Fruit fly (Drosophila melanogaster): ENCODE results near the gene CG13082.
A peak's percentile ranks its signal among the peaks of the same experiment; 100 is the strongest.

Gene CG13082

DNA sequence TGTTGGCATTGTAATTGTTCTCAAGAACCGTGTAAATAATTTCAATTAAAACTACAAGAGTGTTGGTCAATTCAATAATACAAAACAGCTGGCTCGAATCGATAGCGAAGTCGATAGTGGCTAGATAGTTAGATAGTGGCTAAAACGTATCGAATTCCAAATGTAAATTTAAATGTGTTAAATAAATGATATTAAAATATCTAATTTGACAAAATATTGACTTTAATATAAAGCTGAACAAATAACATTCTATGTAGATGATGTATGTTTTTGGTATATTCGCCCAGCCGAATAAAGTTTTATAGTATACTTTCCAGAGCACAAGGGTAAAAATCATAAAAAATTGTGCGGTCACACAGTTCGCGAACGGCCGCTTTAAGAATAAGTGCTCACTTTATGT lies 11.9 kb upstream of the CG13082 start, which contains the start of the genes Dpm1 and CG10137 (continued):
- TF ChIP-seq Nf-YC (tag; optimal IDR thresholded peaks at IDR 0.05): peak; percentile 7
- no peak for TF ChIP-seq dysf (GFP tag; IDR thresholded peaks at IDR 0.05)
- no peak for TF ChIP-seq mirr (GFP tag; optimal IDR thresholded peaks at IDR 0.05)
- TF ChIP-seq caup (GFP tag; optimal IDR thresholded peaks at IDR 0.05; ENCODE audit: severe bottlenecking): no peak
- TF ChIP-seq CG34224 (GFP tag; IDR thresholded peaks at IDR 0.05; ENCODE audit: partially characterized antibody): peak; percentile 75
- TF ChIP-seq CG3995 (GFP tag; optimal IDR thresholded peaks at IDR 0.05): peak; percentile 41
- no peak for TF ChIP-seq CG13775 (GFP tag; optimal IDR thresholded peaks at IDR 0.05)
- TF ChIP-seq Atf3 (GFP tag; optimal IDR thresholded peaks at IDR 0.05): no peak
- TF ChIP-seq Opbp (GFP tag; IDR thresholded peaks at IDR 0.05; ENCODE audit: partially characterized antibody): peak; percentile 78
- TF ChIP-seq Atf6 (GFP tag; IDR thresholded peaks at IDR 0.05): no peak
- TF ChIP-seq Doc3 (GFP tag; IDR thresholded peaks at IDR 0.05; ENCODE audit: partially characterized antibody): peak; percentile 77
- peak; percentile 5 for TF ChIP-seq sug (tag; optimal IDR thresholded peaks at IDR 0.05)
- peak; percentile 67 for TF ChIP-seq gsb-n (tag; optimal IDR thresholded peaks at IDR 0.05)
- TF ChIP-seq phol (tag; optimal IDR thresholded peaks at IDR 0.05): peak; percentile 36
- peak; percentile 15 for TF ChIP-seq CG17186 (GFP tag; optimal IDR thresholded peaks at IDR 0.05)
- no peak for TF ChIP-seq CG10654 (GFP tag; optimal IDR thresholded peaks at IDR 0.05)
- TF ChIP-seq CG10147 (GFP tag; optimal IDR thresholded peaks at IDR 0.05): peak; percentile 12
- no peak for TF ChIP-seq scrt (GFP tag; optimal IDR thresholded peaks at IDR 0.05)
- no peak for TF ChIP-seq Tbp (GFP tag; optimal IDR thresholded peaks at IDR 0.05)
- peak; percentile 55 for TF ChIP-seq Dp (GFP tag; optimal IDR thresholded peaks at IDR 0.05)
- TF ChIP-seq cg (GFP tag; optimal IDR thresholded peaks at IDR 0.05): peak; percentile 0
- peak; percentile 3 for TF ChIP-seq Xbp1 (GFP tag; optimal IDR thresholded peaks at IDR 0.05)
- TF ChIP-seq ewg (GFP tag; optimal IDR thresholded peaks at IDR 0.05): no peak
- TF ChIP-seq grau (tag; optimal IDR thresholded peaks at IDR 0.05): peak; percentile 3
- no peak for TF ChIP-seq zfh1 (GFP tag; IDR thresholded peaks at IDR 0.05)
- TF ChIP-seq CG1603 (tag; optimal IDR thresholded peaks at IDR 0.05): peak; percentile 34
- TF ChIP-seq bowl (GFP tag; IDR thresholded peaks at IDR 0.05): no peak
- TF ChIP-seq Spps (tag; optimal IDR thresholded peaks at IDR 0.05): no peak
- no peak for TF ChIP-seq otp (GFP tag; IDR thresholded peaks at IDR 0.05)
- TF ChIP-seq CG13287 (GFP tag; IDR thresholded peaks at IDR 0.05; ENCODE audit: partially characterized antibody): peak; percentile 82
- no peak for TF ChIP-seq Kr (GFP tag; optimal IDR thresholded peaks at IDR 0.05)
- TF ChIP-seq CG17328 (GFP tag; IDR thresholded peaks at IDR 0.05): no peak
- no peak for TF ChIP-seq CG32767 (GFP tag; IDR thresholded peaks at IDR 0.05)
- TF ChIP-seq chm (GFP tag; IDR thresholded peaks at IDR 0.05): no peak
- TF ChIP-seq tup (GFP tag; optimal IDR thresholded peaks at IDR 0.05): no peak
- peak; percentile 49 for TF ChIP-seq CG14710 (tag; optimal IDR thresholded peaks at IDR 0.05)
- TF ChIP-seq CG15514 (GFP tag; optimal IDR thresholded peaks at IDR 0.05): peak; percentile 46
- TF ChIP-seq bbx (GFP tag; IDR thresholded peaks at IDR 0.05; ENCODE audit: partially characterized antibody): peak; percentile 69
- peak; percentile 78 for TF ChIP-seq CG2129 (GFP tag; IDR thresholded peaks at IDR 0.05; ENCODE audit: partially characterized antibody)
- peak; percentile 35 for TF ChIP-seq Sry-δ (GFP tag; optimal IDR thresholded peaks at IDR 0.05)
- no peak for TF ChIP-seq CG11504 (tag; optimal IDR thresholded peaks at IDR 0.05)
- peak; percentile 51 for TF ChIP-seq zen (tag; optimal IDR thresholded peaks at IDR 0.05)
- TF ChIP-seq lilli (GFP tag; optimal IDR thresholded peaks at IDR 0.05): no peak
- TF ChIP-seq YL-1 (GFP tag; optimal IDR thresholded peaks at IDR 0.05): peak; percentile 35
- no peak for TF ChIP-seq CG7987 (GFP tag; optimal IDR thresholded peaks at IDR 0.05)
- TF ChIP-seq Dfd (GFP tag; optimal IDR thresholded peaks at IDR 0.05): no peak
- no peak for TF ChIP-seq Meics (GFP tag; optimal IDR thresholded peaks at IDR 0.05)
- peak; percentile 76 for TF ChIP-seq gfzf (GFP tag; optimal IDR thresholded peaks at IDR 0.05)
- TF ChIP-seq HLH54F (GFP tag; optimal IDR thresholded peaks at IDR 0.05): no peak
- peak; percentile 82 to 94 for TF ChIP-seq crp (GFP tag; optimal IDR thresholded peaks at IDR 0.05)
